Fruit fly (Drosophila melanogaster) whole organism, wandering third instar larva: ENCODE data around the gene RYa-R.

Experiments
- Abd-B ChIP-seq: fragments of >200 bp; optimal IDR thresholded peaks from 2 replicates; lab custom pipeline; 2017; ENCODE audit warnings: missing biosample characterization, missing genetic modification characterization
- CG32264 ChIP-seq: fragments of 200-800 bp; sonication (Bioruptor generic); optimal IDR thresholded peaks from 2 replicates; lab custom pipeline; 2016; ENCODE audit warnings: missing biosample characterization, missing genetic modification characterization
- CrebA ChIP-seq: fragments of 200-800 bp; sonication (Bioruptor generic); optimal IDR thresholded peaks from 2 replicates; lab custom pipeline; 2016; ENCODE audit warnings: missing biosample characterization, mild to moderate bottlenecking, missing genetic modification characterization, borderline replicate concordance
- Dfd ChIP-seq: fragments of >200 bp; optimal IDR thresholded peaks from 2 replicates; lab custom pipeline; 2017; ENCODE audit warnings: missing biosample characterization, missing genetic modification characterization
- Dif ChIP-seq: fragments of 200-275, 200-300 bp; sonication (Bioruptor generic); optimal IDR thresholded peaks from 2 replicates; lab custom pipeline; 2018; ENCODE audit warnings: missing biosample characterization, missing genetic modification characterization; ENCODE audit not compliant: partially characterized antibody
- GATAd ChIP-seq: sonication (Bioruptor generic); optimal IDR thresholded peaks from 2 replicates; lab custom pipeline; 2016; ENCODE audit warnings: missing biosample characterization, missing genetic modification characterization
- HLH106 ChIP-seq: fragments of 200-800 bp; optimal IDR thresholded peaks from 3 replicates; lab custom pipeline; 2019; ENCODE audit warnings: missing biosample characterization, mild to moderate bottlenecking, missing genetic modification characterization, moderate library complexity
- Hnf4 ChIP-seq: fragments of 200-800 bp; sonication (Bioruptor generic); optimal IDR thresholded peaks from 2 replicates; lab custom pipeline; 2016; ENCODE audit warnings: missing biosample characterization, mild to moderate bottlenecking, missing genetic modification characterization
- Hr83 ChIP-seq: fragments of 200-300 bp; sonication (Bioruptor generic); optimal IDR thresholded peaks from 2 replicates; lab custom pipeline; 2016; ENCODE audit warnings: missing biosample characterization, mild to moderate bottlenecking, missing genetic modification characterization, moderate library complexity; ENCODE audit not compliant: poor library complexity, severe bottlenecking
- Jra ChIP-seq: sonication (Bioruptor generic); optimal IDR thresholded peaks from 2 replicates; lab custom pipeline; 2016; ENCODE audit warnings: missing biosample characterization, missing genetic modification characterization
- Mio ChIP-seq: sonication (Bioruptor generic); optimal IDR thresholded peaks from 2 replicates; lab custom pipeline; 2016; ENCODE audit warnings: missing biosample characterization, missing genetic modification characterization
- Myc ChIP-seq: fragments of >200 bp; optimal IDR thresholded peaks from 2 replicates; lab custom pipeline; 2017
- OdsH ChIP-seq: fragments of 200-800 bp; sonication (Bioruptor generic); optimal IDR thresholded peaks from 2 replicates; lab custom pipeline; 2016; ENCODE audit warnings: missing biosample characterization, mild to moderate bottlenecking, missing genetic modification characterization
- Rel ChIP-seq, 2 experiments: fragments of 200-800 bp; sonication (Bioruptor generic) in 1 of 2; optimal IDR thresholded peaks; 2 replicates in 1 of 2; 3 replicates in 1 of 2; lab custom pipeline; 2016 to 2019; ENCODE audit warnings: mild to moderate bottlenecking in 2 of 2, missing biosample characterization in 2 of 2, missing genetic modification characterization in 2 of 2, moderate library complexity in 1 of 2
- Vsx2 ChIP-seq: fragments of 200-300, 225-300 bp; sonication (Bioruptor generic); optimal IDR thresholded peaks from 2 replicates; lab custom pipeline; 2018; ENCODE audit warnings: missing biosample characterization, missing genetic modification characterization; ENCODE audit not compliant: partially characterized antibody
- brk ChIP-seq: fragments of 200-800 bp; sonication (Bioruptor generic); optimal IDR thresholded peaks from 2 replicates; lab custom pipeline; 2016; ENCODE audit warnings: missing biosample characterization, mild to moderate bottlenecking, missing genetic modification characterization
- dl ChIP-seq, 2 experiments: fragments of 175-275, 200-275 bp in 1 of 2; fragments of 200-275 bp in 1 of 2; sonication (Bioruptor generic); optimal IDR thresholded peaks; lab custom pipeline; 2018; ENCODE audit warnings: mild to moderate bottlenecking in 2 of 2, missing biosample characterization in 2 of 2, missing genetic modification characterization in 2 of 2, moderate library complexity in 2 of 2; ENCODE audit not compliant: partially characterized antibody in 2 of 2, insufficient read depth in 1 of 2
- dmrt93B ChIP-seq: fragments of 200-800 bp; sonication (Bioruptor generic); optimal IDR thresholded peaks from 2 replicates; lab custom pipeline; 2018; ENCODE audit warnings: missing biosample characterization, mild to moderate bottlenecking, missing genetic modification characterization
- dsf ChIP-seq: sonication (Bioruptor generic); optimal IDR thresholded peaks from 2 replicates; lab custom pipeline; 2016; ENCODE audit warnings: missing biosample characterization, missing genetic modification characterization, borderline replicate concordance
- foxo ChIP-seq, 2 experiments: fragments of 200-800 bp; sonication (Bioruptor generic); optimal IDR thresholded peaks; 2 replicates in 1 of 2; 3 replicates in 1 of 2; lab custom pipeline; 2016 to 2017; ENCODE audit warnings: missing biosample characterization in 2 of 2, missing genetic modification characterization in 2 of 2
- fru ChIP-seq: fragments of 200-800 bp; sonication (Bioruptor generic); optimal IDR thresholded peaks from 3 replicates; lab custom pipeline; 2016; ENCODE audit warnings: missing biosample characterization, mild to moderate bottlenecking, missing genetic modification characterization
- h ChIP-seq: fragments of 200-800 bp; sonication (Bioruptor generic); optimal IDR thresholded peaks from 3 replicates; lab custom pipeline; 2016; ENCODE audit warnings: missing biosample characterization, mild to moderate bottlenecking, missing genetic modification characterization
- lola ChIP-seq: fragments of >200 bp; optimal IDR thresholded peaks from 2 replicates; lab custom pipeline; 2017; ENCODE audit warnings: missing biosample characterization, missing genetic modification characterization
- rgr ChIP-seq: fragments of 200-800 bp; sonication (Bioruptor generic); optimal IDR thresholded peaks from 3 replicates; lab custom pipeline; 2016; ENCODE audit warnings: missing biosample characterization, mild to moderate bottlenecking, missing genetic modification characterization
- sage ChIP-seq: fragments of 200-800 bp; sonication (Bioruptor generic); optimal IDR thresholded peaks from 2 replicates; lab custom pipeline; 2016; ENCODE audit warnings: missing biosample characterization, mild to moderate bottlenecking, missing genetic modification characterization
- sv ChIP-seq: fragments of 200-800 bp; sonication (Bioruptor generic); optimal IDR thresholded peaks from 3 replicates; lab custom pipeline; 2016; ENCODE audit warnings: missing biosample characterization, missing genetic modification characterization
- tai ChIP-seq: sonication (Bioruptor generic); optimal IDR thresholded peaks from 2 replicates; lab custom pipeline; 2016; ENCODE audit warnings: missing biosample characterization, missing genetic modification characterization
- usp ChIP-seq: fragments of >200 bp; optimal IDR thresholded peaks from 2 replicates; lab custom pipeline; 2017; ENCODE audit warnings: missing biosample characterization, missing genetic modification characterization
- woc ChIP-seq: sonication (Bioruptor generic); optimal IDR thresholded peaks from 2 replicates; lab custom pipeline; 2016; ENCODE audit warnings: missing biosample characterization, mild to moderate bottlenecking, missing genetic modification characterization

The RYa-R gene

DNA sequence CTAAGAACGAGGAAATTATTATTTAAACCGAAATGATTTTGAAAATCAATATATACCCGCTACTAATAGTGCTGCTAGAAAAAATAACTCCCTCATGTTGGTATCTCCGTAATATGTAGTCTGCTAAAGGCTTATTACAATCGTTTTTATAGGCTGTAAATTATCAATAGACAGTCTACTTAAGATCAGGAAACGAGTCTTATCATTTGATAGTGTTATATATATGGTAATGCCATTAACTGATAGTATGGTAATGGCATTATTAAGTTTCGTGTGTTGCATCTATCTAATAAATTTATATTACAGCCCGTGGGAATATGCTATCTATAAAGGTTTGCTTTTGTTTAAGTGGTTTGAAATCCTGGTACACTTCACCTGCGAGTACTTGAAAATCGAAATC, 21.4 kb downstream of the RYa-R start, which contains the start of gene CG17192:
Gene CG17192, minus strand, starts transcription at position 101 of the 400 bp plus-strand sequence.
- TF ChIP-seq CrebA (no peak), Vsx2 (GFP tag; lab: Kevin White, UChicago) (no peak), dsf (no peak), sage (GFP tag; lab: Kevin White, UChicago) (no peak), dl (GFP tag; optimal IDR thresholded peaks at IDR 0.05; lab: Kevin White, UChicago; ENCODE audit: insufficient read depth in 1 of 2, partially characterized antibody in 2 of 2) (no peak), Jra (no peak), rgr (no peak), Dif (GFP tag; lab: Kevin White, UChicago) (no peak), CG32264 (GFP tag; lab: Kevin White, UChicago) (no peak), lola (GFP tag; lab: Kevin White, UChicago) (no peak), dmrt93B (no peak), Rel (GFP tag; optimal IDR thresholded peaks at IDR 0.05; lab: Kevin White, UChicago) (no peak), Rel (tag; optimal IDR thresholded peaks at IDR 0.05; lab: Kevin White, UChicago) (no peak), fru (GFP tag; lab: Kevin White, UChicago) (no peak), HLH106 (tag; lab: Kevin White, UChicago) (no peak), Dfd (GFP tag; lab: Kevin White, UChicago) (no peak)

DNA sequence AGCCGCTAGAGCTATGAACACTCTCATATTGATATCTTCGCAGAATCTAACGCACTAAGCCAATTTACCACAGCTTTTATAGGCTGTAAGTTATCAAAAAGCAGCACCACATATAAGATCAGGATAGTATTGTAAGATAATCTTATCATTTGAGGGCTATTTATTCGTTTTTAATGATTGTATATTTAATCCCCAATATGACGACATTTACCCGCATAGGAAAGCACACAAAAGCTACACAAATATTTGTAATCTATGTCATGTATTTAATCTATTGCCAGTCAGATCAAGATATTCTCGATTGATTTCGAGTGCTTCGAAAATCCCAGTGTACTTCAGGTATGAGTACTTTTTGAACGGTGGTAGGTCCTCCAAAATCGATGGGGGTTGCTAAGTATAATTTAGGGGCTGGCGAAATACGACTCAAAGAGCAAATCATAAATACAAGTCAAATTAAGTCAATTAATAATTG, 23.0 kb downstream of the RYa-R start, which contains the start of gene CG17191:
Gene CG17191, minus strand, starts transcription at position 51 of the 472 bp plus-strand sequence.
- TF ChIP-seq Myc (no peak), Rel (GFP tag; optimal IDR thresholded peaks at IDR 0.05; lab: Kevin White, UChicago) (no peak), Rel (tag; optimal IDR thresholded peaks at IDR 0.05; lab: Kevin White, UChicago) (peak; percentile 29), Hnf4 (GFP tag; lab: Kevin White, UChicago) (no peak), lola (GFP tag; lab: Kevin White, UChicago) (no peak), sage (GFP tag; lab: Kevin White, UChicago) (no peak), dmrt93B (no peak), Dfd (GFP tag; lab: Kevin White, UChicago) (no peak)

DNA sequence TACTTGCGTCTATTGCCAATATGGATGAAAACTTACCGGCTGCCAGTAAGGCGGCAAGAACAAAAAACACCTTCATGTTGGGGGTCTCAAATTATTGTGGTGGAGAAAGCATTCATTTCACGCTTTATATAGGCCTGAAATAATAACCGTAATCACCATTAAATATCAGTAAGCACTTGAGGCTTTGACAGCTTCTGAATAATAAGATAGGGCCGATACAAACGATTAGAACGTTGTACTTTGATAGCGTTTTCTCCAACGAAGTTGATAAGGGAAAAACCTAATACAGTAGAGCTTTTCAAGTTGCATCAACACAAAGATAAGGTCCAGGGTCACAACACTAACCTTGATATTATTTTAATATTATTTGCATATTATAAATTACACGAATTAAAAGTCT, 24.5 kb downstream of the RYa-R start, which contains the start of gene CG6283:
Gene CG6283, minus strand, starts transcription at position 101 of the 400 bp plus-strand sequence.
- TF ChIP-seq Abd-B (GFP tag; lab: Kevin White, UChicago) = no peak
- TF ChIP-seq dmrt93B = no peak
- no peak for TF ChIP-seq Dif (GFP tag; lab: Kevin White, UChicago)
- no peak for TF ChIP-seq GATAd
- no peak for TF ChIP-seq foxo (GFP tag; optimal IDR thresholded peaks at IDR 0.05; lab: Kevin White, UChicago)

DNA sequence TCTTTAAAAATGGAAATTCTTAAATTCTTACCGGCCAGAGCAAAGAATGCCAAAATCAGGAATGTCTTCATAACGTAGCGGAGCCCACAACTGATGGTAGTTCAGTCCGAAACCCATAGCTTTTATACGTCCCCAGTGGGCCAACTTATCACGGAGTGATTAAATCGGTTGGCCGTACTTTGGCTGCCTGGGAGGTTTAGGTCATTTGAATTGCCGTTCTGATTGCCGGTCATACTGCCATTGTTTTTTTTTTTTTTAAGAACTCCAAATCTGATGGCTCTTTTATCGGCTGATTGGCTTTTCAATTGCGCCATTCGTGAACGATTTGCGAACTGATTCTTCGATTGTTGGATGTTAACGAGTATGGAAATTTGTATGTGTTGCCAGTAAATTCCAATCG, 26.3 kb downstream of the RYa-R start, which contains the start of gene CG6277:
Gene CG6277, minus strand, starts transcription at position 101 of the 400 bp plus-strand sequence.
- no peak for TF ChIP-seq Hr83 (GFP tag; lab: Kevin White, UChicago)
- no peak for TF ChIP-seq woc (GFP tag; lab: Kevin White, UChicago)
- TF ChIP-seq tai (GFP tag; lab: Kevin White, UChicago) = no peak
- TF ChIP-seq Mio (GFP tag; lab: Kevin White, UChicago) = no peak
- TF ChIP-seq OdsH (GFP tag; lab: Kevin White, UChicago) = no peak
- no peak for TF ChIP-seq dl (GFP tag; optimal IDR thresholded peaks at IDR 0.05; lab: Kevin White, UChicago; ENCODE audit: insufficient read depth in 1 of 2, partially characterized antibody in 2 of 2)
- TF ChIP-seq fru (GFP tag; lab: Kevin White, UChicago) = no peak
- TF ChIP-seq Dif (GFP tag; lab: Kevin White, UChicago) = no peak
- TF ChIP-seq foxo (GFP tag; optimal IDR thresholded peaks at IDR 0.05; lab: Kevin White, UChicago) = no peak
- TF ChIP-seq usp = no peak
- TF ChIP-seq h (GFP tag; lab: Kevin White, UChicago) = no peak
- no peak for TF ChIP-seq CrebA
- no peak for TF ChIP-seq Hnf4 (GFP tag; lab: Kevin White, UChicago)
- no peak for TF ChIP-seq brk (GFP tag; lab: Kevin White, UChicago)
- TF ChIP-seq Abd-B (GFP tag; lab: Kevin White, UChicago) = no peak
- no peak for TF ChIP-seq Rel (GFP tag; optimal IDR thresholded peaks at IDR 0.05; lab: Kevin White, UChicago)
- no peak for TF ChIP-seq Rel (tag; optimal IDR thresholded peaks at IDR 0.05; lab: Kevin White, UChicago)
- TF ChIP-seq sv (GFP tag; lab: Kevin White, UChicago) = no peak
- TF ChIP-seq dsf = no peak
- no peak for TF ChIP-seq HLH106 (tag; lab: Kevin White, UChicago)
- TF ChIP-seq Dfd (GFP tag; lab: Kevin White, UChicago) = no peak
